Worm (Caenorhabditis elegans): Measurements from ENCODE around the gene got-1.2.
A peak's percentile ranks its signal among the peaks of the same experiment; 100 is the strongest.

got-1.2 gene

DNA sequence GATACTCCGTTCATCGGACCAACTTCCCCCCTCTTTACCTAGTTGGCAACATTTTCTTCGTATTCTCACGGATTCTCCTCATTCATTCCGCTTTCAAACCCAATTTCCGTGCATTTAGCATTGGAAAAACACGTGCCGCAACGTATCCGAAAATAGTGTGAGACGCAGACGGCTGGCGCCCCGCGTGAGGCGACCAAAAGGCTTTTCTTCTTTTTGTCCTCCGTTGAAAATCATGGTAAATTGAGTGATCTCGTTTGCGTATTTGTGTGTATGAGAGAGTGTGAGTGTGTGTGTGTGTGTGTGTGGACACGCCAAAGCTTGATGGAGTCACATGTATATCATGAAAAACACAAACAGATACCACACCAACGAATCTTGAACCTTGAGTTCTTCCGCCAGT lies 3.9 kb upstream of the got-1.2 start (continued):
- TF ChIP-seq tlp-1 (tag; optimal IDR thresholded peaks at IDR 0.05) (no peak), unc-130 (tag; optimal IDR thresholded peaks at IDR 0.05) (peak; percentile 90), fkh-10 (GFP tag; optimal IDR thresholded peaks at IDR 0.05) (peak; percentile 98), zag-1 (tag; optimal IDR thresholded peaks at IDR 0.05) (no peak), alr-1 (tag; optimal IDR thresholded peaks at IDR 0.05; ENCODE audit: borderline replicate concordance) (no peak), ama-1 (optimal IDR thresholded peaks at IDR 0.05) (peak; percentile 34), C16A3.4 (tag; optimal IDR thresholded peaks at IDR 0.05) (peak; percentile 84), lin-13 (GFP tag; optimal IDR thresholded peaks at IDR 0.05) (peak; percentile 89), F16B12.6 (tag; optimal IDR thresholded peaks at IDR 0.05) (no peak), ets-5 (GFP tag; IDR thresholded peaks at IDR 0.05) (no peak), grh-1 (GFP tag; IDR thresholded peaks at IDR 0.05) (peak; percentile 65), lin-35 (GFP tag; optimal IDR thresholded peaks at IDR 0.05) (peak; percentile 70 to 88), unc-62 (GFP tag; optimal IDR thresholded peaks at IDR 0.05) (no peak), nhr-237 (tag; optimal IDR thresholded peaks at IDR 0.05) (peak; percentile 66), skn-1 (tag; optimal IDR thresholded peaks at IDR 0.05) (peak; percentile 79), tbx-2 (tag; optimal IDR thresholded peaks at IDR 0.05) (peak; percentile 95), nhr-11 (tag; optimal IDR thresholded peaks at IDR 0.05) (peak; percentile 85), sptf-1 (tag; optimal IDR thresholded peaks at IDR 0.05) (no peak), fos-1 (tag; optimal IDR thresholded peaks at IDR 0.05) (peak; percentile 74), sup-37 (GFP tag; optimal IDR thresholded peaks at IDR 0.05) (peak; percentile 25), snu-23 (GFP tag; optimal IDR thresholded peaks at IDR 0.05) (peak; percentile 97), pag-3 (tag; optimal IDR thresholded peaks at IDR 0.05; ENCODE audit: borderline replicate concordance, insufficient read depth) (no peak), ceh-8 (GFP tag; optimal IDR thresholded peaks at IDR 0.05) (peak; percentile 78), nhr-85 (tag) (peak; percentile 96), ceh-82 (tag; optimal IDR thresholded peaks at IDR 0.05) (peak; percentile 72 to 86 (median 81)), egl-27 (tag; optimal IDR thresholded peaks at IDR 0.05) (peak; percentile 69 to 77), nhr-12 (tag; optimal IDR thresholded peaks at IDR 0.05) (no peak), efl-1 (optimal IDR thresholded peaks at IDR 0.05) (peak; percentile 66 to 80), efl-1 (GFP tag; optimal IDR thresholded peaks at IDR 0.05 in 1 of 2) (peak; percentile 33 to 87), ces-1 (GFP tag; optimal IDR thresholded peaks at IDR 0.05) (no peak), C34B4.2 (tag; optimal IDR thresholded peaks at IDR 0.05) (no peak), nhr-77 (tag; optimal IDR thresholded peaks at IDR 0.05) (peak; percentile 75), lir-3 (tag; optimal IDR thresholded peaks at IDR 0.05; ENCODE audit: poor library complexity) (peak; percentile 69), sox-4 (tag; optimal IDR thresholded peaks at IDR 0.05) (peak; percentile 85), swsn-7 (tag; optimal IDR thresholded peaks at IDR 0.05) (peak; percentile 92), hpl-2 (GFP tag; optimal IDR thresholded peaks at IDR 0.05) (peak; percentile 80)

DNA sequence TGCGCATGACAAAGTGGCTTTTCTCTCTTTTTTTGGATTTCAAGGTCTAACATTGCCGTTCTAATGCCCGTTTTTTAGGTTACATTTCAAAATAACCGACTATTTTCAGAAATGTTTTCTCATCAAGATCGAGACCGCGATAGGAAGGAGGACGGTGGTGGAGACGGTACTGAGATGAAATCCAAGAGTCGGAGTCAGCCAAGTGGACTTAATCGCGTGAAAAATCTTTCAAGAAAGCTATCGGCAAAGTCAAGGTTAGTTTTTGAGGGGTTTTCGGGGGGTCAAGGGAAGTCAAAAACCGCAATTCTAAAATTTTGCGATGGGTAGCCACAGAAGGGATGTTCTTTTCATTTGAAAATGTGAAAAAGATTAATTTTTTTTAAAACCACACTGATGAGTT lies 3.1 kb upstream of the got-1.2 start, which contains the start of gene aak-2:
Gene aak-2, plus strand, starts transcription at position 110 of the 400 bp plus-strand sequence.
- TF ChIP-seq nhr-85 (tag) (peak; percentile 76), isw-1 (GFP tag; IDR thresholded peaks at IDR 0.05) (no peak), lin-14 (GFP tag; optimal IDR thresholded peaks at IDR 0.05) (peak; percentile 33)

DNA sequence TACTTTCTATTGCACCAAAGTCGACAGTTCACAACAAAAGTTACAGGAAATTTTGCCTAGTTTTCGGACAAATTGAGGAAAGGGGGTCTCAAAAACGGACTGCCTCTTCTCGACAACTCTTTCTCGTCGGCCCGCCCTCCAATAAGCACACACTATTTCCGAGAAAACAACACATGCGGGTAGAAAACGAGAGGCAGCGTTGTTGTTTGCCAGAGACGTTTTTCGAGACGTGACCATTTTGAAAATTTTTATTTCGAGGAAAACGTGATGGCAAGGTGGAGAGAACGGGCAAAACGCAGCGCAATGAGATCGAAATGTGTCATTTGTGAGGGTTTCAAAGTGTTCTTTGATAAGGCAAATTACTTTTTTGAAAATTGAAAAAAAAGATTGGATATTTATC lies 544 bp upstream of the got-1.2 start:
- TF ChIP-seq zip-4 (GFP tag; optimal IDR thresholded peaks at IDR 0.05) (no peak), lin-14 (GFP tag; optimal IDR thresholded peaks at IDR 0.05) (peak; percentile 78), sptf-1 (tag; optimal IDR thresholded peaks at IDR 0.05) (no peak), efl-1 (optimal IDR thresholded peaks at IDR 0.05) (peak in 1 of 2 experiments; percentile 12), efl-1 (GFP tag; optimal IDR thresholded peaks at IDR 0.05 in 1 of 2) (no peak), isw-1 (GFP tag; IDR thresholded peaks at IDR 0.05) (no peak), swsn-7 (tag; optimal IDR thresholded peaks at IDR 0.05) (peak; percentile 18), mdl-1 (tag; optimal IDR thresholded peaks at IDR 0.05) (peak in 1 of 2 experiments; percentile 72), nhr-90 (tag; optimal IDR thresholded peaks at IDR 0.05; ENCODE audit: poor library complexity) (no peak), nhr-47 (tag; optimal IDR thresholded peaks at IDR 0.05) (peak; percentile 38), nhr-19 (GFP tag; conservative IDR thresholded peaks at IDR 0.05) (peak; percentile 23; the same call in 1 of the 2 replicates), tbx-2 (tag; optimal IDR thresholded peaks at IDR 0.05) (peak; percentile 20), unc-86 (tag; optimal IDR thresholded peaks at IDR 0.05) (no peak), skn-1 (tag; optimal IDR thresholded peaks at IDR 0.05) (no peak), ama-1 (optimal IDR thresholded peaks at IDR 0.05) (no peak), lin-35 (GFP tag; optimal IDR thresholded peaks at IDR 0.05) (peak in 1 of 2 experiments; percentile 55), fos-1 (tag; optimal IDR thresholded peaks at IDR 0.05) (no peak), elt-3 (tag; optimal IDR thresholded peaks at IDR 0.05) (peak in 1 of 6 experiments; percentile 46), nhr-237 (tag; optimal IDR thresholded peaks at IDR 0.05) (no peak), mep-1 (tag; optimal IDR thresholded peaks at IDR 0.05) (no peak), snu-23 (GFP tag; optimal IDR thresholded peaks at IDR 0.05) (peak; percentile 23), lir-3 (tag; optimal IDR thresholded peaks at IDR 0.05; ENCODE audit: poor library complexity) (no peak), nhr-84 (tag; optimal IDR thresholded peaks at IDR 0.05) (no peak), pqm-1 (tag; optimal IDR thresholded peaks at IDR 0.05) (no peak), nhr-28 (tag; optimal IDR thresholded peaks at IDR 0.05) (no peak)

Data from whole organism, L1 larva.